Worm (Caenorhabditis elegans) whole organism, L3 larva: ENCODE results near the gene C39D10.1.

Source experiments
- ZK546.5 ChIP-seq: sonication (generic microtip); optimal IDR thresholded peaks from 2 replicates; lab custom pipeline; 2017; ENCODE audit warnings: missing biosample characterization, missing genetic modification characterization
- ama-1 ChIP-seq: fragments of 150-350 bp; optimal IDR thresholded peaks from 2 replicates; lab custom pipeline; 2018
- ceh-82 ChIP-seq: fragments of 150-350 bp; optimal IDR thresholded peaks from 2 replicates; lab custom pipeline; 2014; ENCODE audit warnings: missing biosample characterization, missing genetic modification characterization
- ceh-9 ChIP-seq: sonication (generic microtip); optimal IDR thresholded peaks from 2 replicates; lab custom pipeline; 2018; ENCODE audit warnings: missing biosample characterization, missing genetic modification characterization
- daf-12 ChIP-seq: fragments of 150-350 bp; optimal IDR thresholded peaks from 2 replicates; lab custom pipeline; 2014; ENCODE audit warnings: missing biosample characterization, missing genetic modification reagents, missing genetic modification characterization
- egl-27 ChIP-seq: sonication (generic microtip); optimal IDR thresholded peaks from 4 replicates; lab custom pipeline; 2017; ENCODE audit warnings: missing biosample characterization, missing genetic modification reagents, missing genetic modification characterization
- egl-5 ChIP-seq: fragments of 150-350 bp; optimal IDR thresholded peaks from 2 replicates; lab custom pipeline; 2017; ENCODE audit warnings: missing biosample characterization, missing genetic modification reagents, missing genetic modification characterization, inconsistent platforms
- elt-1 ChIP-seq: fragments of 150-350 bp; optimal IDR thresholded peaks from 2 replicates; lab custom pipeline; 2014; ENCODE audit warnings: missing biosample characterization, missing genetic modification characterization
- elt-2 ChIP-seq: sonication (generic microtip); optimal IDR thresholded peaks from 2 replicates; lab custom pipeline; 2016; ENCODE audit warnings: missing genetic modification reagents, mild to moderate bottlenecking, missing genetic modification characterization, missing compliant biosample characterization
- elt-3 ChIP-seq, 3 experiments: fragments of 150-350 bp in 1 of 3; sonication (generic microtip) in 2 of 3; optimal IDR thresholded peaks; 2 replicates in 2 of 3; 4 replicates in 1 of 3; lab custom pipeline; 2014 to 2017; ENCODE audit warnings: missing biosample characterization in 3 of 3, missing genetic modification characterization in 3 of 3
- fkh-10 ChIP-seq: sonication (generic microtip); optimal IDR thresholded peaks from 2 replicates; lab custom pipeline; 2017; ENCODE audit warnings: missing biosample characterization, missing genetic modification reagents, missing genetic modification characterization
- fkh-2 ChIP-seq: fragments of 150-350 bp; optimal IDR thresholded peaks from 2 replicates; lab custom pipeline; 2014; ENCODE audit warnings: missing biosample characterization, missing genetic modification reagents, missing genetic modification characterization
- fos-1 ChIP-seq: fragments of 150-350 bp; optimal IDR thresholded peaks from 2 replicates; lab custom pipeline; 2014; ENCODE audit warnings: missing biosample characterization, missing genetic modification characterization
- hmg-11 ChIP-seq: sonication (generic microtip); optimal IDR thresholded peaks from 2 replicates; lab custom pipeline; 2016; ENCODE audit warnings: missing genetic modification characterization, missing compliant biosample characterization
- jun-1 ChIP-seq: fragments of 150-350 bp; optimal IDR thresholded peaks from 2 replicates; lab custom pipeline; 2014; ENCODE audit warnings: missing biosample characterization, missing genetic modification reagents, missing genetic modification characterization
- lin-15B ChIP-seq: fragments of 150-350 bp; optimal IDR thresholded peaks from 2 replicates; lab custom pipeline; 2014; ENCODE audit warnings: missing biosample characterization, missing genetic modification characterization
- lsy-12 ChIP-seq: sonication (generic microtip); optimal IDR thresholded peaks from 2 replicates; lab custom pipeline; 2016; ENCODE audit warnings: mild to moderate bottlenecking, missing genetic modification characterization, missing compliant biosample characterization
- mdl-1 ChIP-seq: fragments of 150-350 bp; optimal IDR thresholded peaks from 2 replicates; lab custom pipeline; 2014; ENCODE audit warnings: missing biosample characterization, missing genetic modification characterization
- mml-1 ChIP-seq: fragments of 150-350 bp; sonication (generic microtip); optimal IDR thresholded peaks from 3 replicates; lab custom pipeline; 2014; ENCODE audit warnings: missing biosample characterization, missing genetic modification characterization
- nfya-1 ChIP-seq: sonication (generic microtip); optimal IDR thresholded peaks from 2 replicates; lab custom pipeline; 2017; ENCODE audit warnings: missing genetic modification characterization, mild to moderate bottlenecking, missing compliant biosample characterization, antibody characterized with exemption, moderate library complexity; ENCODE audit not compliant: insufficient read depth
- nhr-11 ChIP-seq: fragments of 150-350 bp; optimal IDR thresholded peaks from 2 replicates; lab custom pipeline; 2014; ENCODE audit warnings: missing biosample characterization, missing genetic modification characterization
- nhr-12 ChIP-seq: fragments of 150-350 bp; optimal IDR thresholded peaks from 2 replicates; lab custom pipeline; 2014; ENCODE audit warnings: missing biosample characterization, missing genetic modification characterization
- nhr-23 ChIP-seq: fragments of 150-350 bp; optimal IDR thresholded peaks from 2 replicates; lab custom pipeline; 2014; ENCODE audit warnings: missing biosample characterization, missing genetic modification reagents, missing genetic modification characterization
- nhr-237 ChIP-seq: fragments of 150-350 bp; optimal IDR thresholded peaks from 2 replicates; lab custom pipeline; 2014; ENCODE audit warnings: missing biosample characterization, missing genetic modification characterization
- nhr-25 ChIP-seq: sonication (generic microtip); optimal IDR thresholded peaks from 2 replicates; lab custom pipeline; 2017; ENCODE audit warnings: missing biosample characterization, missing genetic modification characterization
- nhr-28 ChIP-seq: fragments of 150-350 bp; optimal IDR thresholded peaks from 2 replicates; lab custom pipeline; 2014; ENCODE audit warnings: missing biosample characterization, missing genetic modification characterization
- nhr-43 ChIP-seq: sonication (generic microtip); optimal IDR thresholded peaks from 2 replicates; lab custom pipeline; 2016; ENCODE audit warnings: mild to moderate bottlenecking, missing genetic modification characterization, missing compliant biosample characterization; ENCODE audit not compliant: poor library complexity, severe bottlenecking
- nhr-67 ChIP-seq: fragments of 150-350 bp; optimal IDR thresholded peaks from 2 replicates; lab custom pipeline; 2014; ENCODE audit warnings: missing biosample characterization, missing genetic modification characterization
- nhr-77 ChIP-seq: fragments of 150-350 bp; optimal IDR thresholded peaks from 2 replicates; lab custom pipeline; 2014; ENCODE audit warnings: missing biosample characterization, missing genetic modification characterization
- pha-4 ChIP-seq: fragments of 150-350 bp; optimal IDR thresholded peaks from 2 replicates; lab custom pipeline; 2014; ENCODE audit warnings: missing biosample characterization, missing genetic modification reagents, missing genetic modification characterization
- pqm-1 ChIP-seq: fragments of 150-350 bp; optimal IDR thresholded peaks from 2 replicates; lab custom pipeline; 2017; ENCODE audit warnings: missing biosample characterization, missing genetic modification characterization, inconsistent platforms
- skn-1 ChIP-seq: fragments of 150-350 bp; optimal IDR thresholded peaks from 2 replicates; lab custom pipeline; 2014; ENCODE audit warnings: missing biosample characterization, missing genetic modification characterization
- snpc-4 ChIP-seq: fragments of 150-350 bp; optimal IDR thresholded peaks from 2 replicates; lab custom pipeline; 2014; ENCODE audit warnings: missing biosample characterization, missing genetic modification characterization
- unc-62 ChIP-seq: fragments of 150-350 bp; sonication (generic microtip); optimal IDR thresholded peaks from 4 replicates; lab custom pipeline; 2014; ENCODE audit warnings: missing biosample characterization, missing genetic modification reagents, missing genetic modification characterization
- zag-1 ChIP-seq: fragments of 150-350 bp; optimal IDR thresholded peaks from 2 replicates; lab custom pipeline; 2014; ENCODE audit warnings: missing biosample characterization, missing genetic modification characterization
- ztf-4 ChIP-seq: fragments of 150-350 bp; optimal IDR thresholded peaks from 2 replicates; lab custom pipeline; 2014; ENCODE audit warnings: missing biosample characterization, missing genetic modification characterization

C39D10.1 gene

DNA sequence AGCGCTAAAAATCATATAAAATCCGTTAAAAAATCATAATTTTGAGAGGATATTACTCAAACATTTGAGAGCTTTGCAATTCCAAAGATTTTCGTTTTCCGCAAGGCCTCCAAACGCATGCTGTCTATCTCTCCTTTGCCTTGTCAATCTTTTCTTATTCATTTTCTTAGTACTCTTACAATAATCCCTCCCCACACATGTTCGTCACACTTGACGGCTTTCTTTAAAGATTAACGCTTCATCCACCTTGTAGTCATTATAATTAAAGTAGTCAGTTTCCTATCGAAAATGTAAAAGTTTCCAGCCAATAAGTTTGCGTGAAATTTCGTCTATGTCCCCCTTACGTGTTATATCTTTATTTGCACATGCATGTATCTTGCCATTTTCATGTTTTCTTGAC, 6.6 kb upstream of the C39D10.1 start:
- TF ChIP-seq ceh-82 (no peak), pqm-1 (tag; lab: Kevin White, UChicago) (no peak), elt-1 (tag; lab: Kevin White, UChicago) (no peak), egl-27 (tag; lab: Kevin White, UChicago) (no peak), nhr-67 (tag; lab: Kevin White, UChicago) (no peak), zag-1 (tag; lab: Kevin White, UChicago) (no peak), mdl-1 (tag; lab: Kevin White, UChicago) (no peak), jun-1 (no peak), nhr-77 (no peak), unc-62 (no peak), fkh-2 (no peak), lin-15B (tag; lab: Kevin White, UChicago) (no peak), pha-4 (tag; lab: Kevin White, UChicago) (no peak), skn-1 (no peak), nhr-43 (tag; lab: Kevin White, UChicago) (no peak), lsy-12 (tag; lab: Kevin White, UChicago) (no peak), elt-3 (tag; optimal IDR thresholded peaks at IDR 0.05; lab: Kevin White, UChicago) (no peak), ZK546.5 (tag; lab: Kevin White, UChicago) (no peak), snpc-4 (tag; lab: Kevin White, UChicago) (no peak)

DNA sequence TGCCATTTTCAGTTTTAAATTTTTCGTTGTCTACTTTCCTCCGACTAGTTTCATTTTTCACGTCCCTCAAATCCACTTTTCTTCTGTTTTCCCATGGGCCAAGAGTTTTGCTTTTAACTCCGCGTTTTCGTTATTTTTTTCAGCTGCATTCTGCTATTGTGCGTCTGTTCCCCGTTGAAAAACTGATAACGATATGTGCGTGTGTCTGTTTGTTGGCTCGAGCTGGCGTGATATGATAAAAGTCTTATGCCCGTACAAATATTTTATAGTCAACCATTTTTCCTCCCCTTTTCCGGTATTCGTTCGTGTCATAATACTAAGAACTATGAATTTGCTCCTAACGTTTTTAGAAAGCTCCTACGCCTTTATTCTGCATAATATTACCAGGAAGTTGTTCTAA, 4.9 kb upstream of the C39D10.1 start:
- TF ChIP-seq nhr-11 (tag; lab: Kevin White, UChicago), result no peak
- TF ChIP-seq elt-2 (tag; lab: Kevin White, UChicago), result peak; percentile 69
- TF ChIP-seq mml-1, result no peak
- TF ChIP-seq pha-4 (tag; lab: Kevin White, UChicago), result peak; percentile 8
- no peak for TF ChIP-seq nhr-23 (tag; lab: Kevin White, UChicago)
- TF ChIP-seq elt-3 (tag; optimal IDR thresholded peaks at IDR 0.05; lab: Kevin White, UChicago), result no peak
- TF ChIP-seq nhr-67 (tag; lab: Kevin White, UChicago), result no peak
- TF ChIP-seq egl-5 (tag; lab: Kevin White, UChicago), result no peak
- peak; percentile 56 for TF ChIP-seq pqm-1 (tag; lab: Kevin White, UChicago)
- no peak for TF ChIP-seq fkh-10 (GFP tag; lab: Kevin White, UChicago)

- TF ChIP-seq hmg-11 (tag; lab: Kevin White, UChicago) (no peak), mml-1 (no peak), mdl-1 (tag; lab: Kevin White, UChicago) (no peak), nhr-11 (tag; lab: Kevin White, UChicago) (no peak), ceh-9 (tag; lab: Kevin White, UChicago) (no peak), lsy-12 (tag; lab: Kevin White, UChicago) (no peak), fos-1 (tag; lab: Kevin White, UChicago) (no peak), nhr-12 (tag; lab: Kevin White, UChicago) (no peak), nhr-77 (no peak), daf-12 (tag; lab: Kevin White, UChicago) (no peak), ama-1 (lab: Kevin White, UChicago) (no peak), nhr-43 (tag; lab: Kevin White, UChicago) (no peak), ceh-82 (no peak), elt-3 (tag; optimal IDR thresholded peaks at IDR 0.05; lab: Kevin White, UChicago) (no peak), elt-2 (tag; lab: Kevin White, UChicago) (no peak), snpc-4 (tag; lab: Kevin White, UChicago) (no peak), nhr-25 (no peak), nhr-237 (no peak), nfya-1 (tag; lab: Kevin White, UChicago) (no peak)
Observed at ce11 chrX:7902976-7903375, 3.8 kb upstream of the C39D10.1 start, which contains the start of gene C39D10.11. C39D10.11 (plus strand) TSS chrX:7903276.

DNA sequence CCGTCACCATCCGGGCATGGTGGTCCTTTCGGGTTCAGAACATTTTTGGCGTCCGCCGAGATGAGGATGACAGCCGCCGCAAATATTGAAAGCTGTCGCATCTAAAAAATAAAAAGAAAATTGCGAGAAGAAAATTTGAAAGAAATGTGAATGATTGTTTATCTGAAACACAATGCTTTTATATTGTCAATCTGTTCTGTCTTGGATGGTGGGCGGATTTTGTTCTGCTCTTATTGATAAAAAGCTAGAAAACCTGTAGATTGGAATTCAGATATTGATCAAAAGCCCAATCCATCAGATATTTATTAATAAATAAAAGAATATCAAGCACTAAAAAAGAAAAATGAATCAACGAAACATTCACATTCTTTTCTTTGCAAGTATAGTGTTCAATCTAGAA, 7.1 kb downstream of the C39D10.1 start, which contains the start of gene C39D10.7:
C39D10.7 (minus strand) TSS at position 101 of the 400 bp plus-strand sequence.
- no peak for TF ChIP-seq egl-27 (tag; lab: Kevin White, UChicago)
- no peak for TF ChIP-seq hmg-11 (tag; lab: Kevin White, UChicago)
- TF ChIP-seq skn-1, result no peak
- no peak for TF ChIP-seq mdl-1 (tag; lab: Kevin White, UChicago)
- no peak for TF ChIP-seq ama-1 (lab: Kevin White, UChicago)
- no peak for TF ChIP-seq nhr-28 (tag; lab: Kevin White, UChicago)
- no peak for TF ChIP-seq nhr-43 (tag; lab: Kevin White, UChicago)
- TF ChIP-seq ztf-4 (tag; lab: Kevin White, UChicago), result no peak
- TF ChIP-seq pqm-1 (tag; lab: Kevin White, UChicago), result no peak
- TF ChIP-seq, all 47 proteins: peak for 0
